Worm (Caenorhabditis elegans) whole organism, mixed stage, embryonic: ENCODE results near the gene F44E5.15.
A peak's percentile ranks its signal among the peaks of the same experiment; 100 is the strongest.

Source experiments
- M03D4.4 ChIP-seq: sonication (generic microtip); optimal IDR thresholded peaks from 2 replicates; lab custom pipeline; 2017; ENCODE audit warnings: mild to moderate bottlenecking, missing genetic modification characterization, missing compliant biosample characterization
- bed-3 ChIP-seq: fragments of 200-800 bp; sonication (Bioruptor generic); optimal IDR thresholded peaks from 3 replicates; lab custom pipeline; 2018; ENCODE audit warnings: mild to moderate bottlenecking, missing genetic modification characterization, moderate library complexity, missing compliant biosample characterization
- blmp-1 ChIP-seq: fragments of 150-350 bp; optimal IDR thresholded peaks from 2 replicates; lab custom pipeline; 2014; ENCODE audit warnings: missing biosample characterization, missing genetic modification characterization
- ceh-39 ChIP-seq: fragments of 150-350 bp; optimal IDR thresholded peaks from 2 replicates; lab custom pipeline; 2014; ENCODE audit warnings: missing biosample characterization, missing genetic modification characterization
- ceh-43 ChIP-seq: fragments of 200-800 bp; sonication (Bioruptor generic); optimal IDR thresholded peaks from 2 replicates; lab custom pipeline; 2018; ENCODE audit warnings: mild to moderate bottlenecking, missing genetic modification characterization, moderate library complexity, missing compliant biosample characterization
- ceh-83 ChIP-seq: fragments of 200-800 bp; sonication (Bioruptor generic); optimal IDR thresholded peaks from 2 replicates; lab custom pipeline; 2018; ENCODE audit warnings: mild to moderate bottlenecking, missing genetic modification characterization, missing compliant biosample characterization
- cnd-1 ChIP-seq: fragments of 200-800 bp; sonication (Bioruptor generic); optimal IDR thresholded peaks from 2 replicates; lab custom pipeline; 2018; ENCODE audit warnings: mild to moderate bottlenecking, missing genetic modification characterization, missing compliant biosample characterization
- drap-1 ChIP-seq: fragments of 200-800 bp; sonication (Bioruptor generic); optimal IDR thresholded peaks from 3 replicates; lab custom pipeline; 2018; ENCODE audit warnings: mild to moderate bottlenecking, missing genetic modification characterization, missing compliant biosample characterization
- elt-1 ChIP-seq: sonication (generic microtip); optimal IDR thresholded peaks from 2 replicates; lab custom pipeline; 2017; ENCODE audit warnings: missing genetic modification characterization, mild to moderate bottlenecking, missing compliant biosample characterization, antibody characterized with exemption, moderate library complexity, borderline replicate concordance; ENCODE audit not compliant: insufficient read depth
- flh-1 ChIP-seq: fragments of 200-800 bp; sonication (Bioruptor generic); optimal IDR thresholded peaks from 2 replicates; lab custom pipeline; 2018; ENCODE audit warnings: mild to moderate bottlenecking, missing genetic modification characterization, moderate library complexity, missing compliant biosample characterization
- ham-2 ChIP-seq: fragments of 200-800 bp; sonication (Bioruptor generic); optimal IDR thresholded peaks from 2 replicates; lab custom pipeline; 2018; ENCODE audit warnings: mild to moderate bottlenecking, missing genetic modification characterization, missing compliant biosample characterization
- hlh-1 ChIP-seq: fragments of 150-350 bp; optimal IDR thresholded peaks from 2 replicates; lab custom pipeline; 2014; ENCODE audit warnings: missing biosample characterization, missing genetic modification reagents, missing genetic modification characterization
- lin-13 ChIP-seq: fragments of 150-350 bp; optimal IDR thresholded peaks from 2 replicates; lab custom pipeline; 2014; ENCODE audit warnings: missing biosample characterization, missing genetic modification characterization
- lin-32 ChIP-seq: fragments of 200-800 bp; sonication (Bioruptor generic); optimal IDR thresholded peaks from 2 replicates; lab custom pipeline; 2018; ENCODE audit warnings: mild to moderate bottlenecking, missing genetic modification characterization, missing compliant biosample characterization
- lsy-2 ChIP-seq: fragments of 150-350 bp; optimal IDR thresholded peaks from 2 replicates; lab custom pipeline; 2014; ENCODE audit warnings: missing biosample characterization, missing genetic modification characterization
- mab-5 ChIP-seq: fragments of 150-350 bp; optimal IDR thresholded peaks from 2 replicates; lab custom pipeline; 2014; ENCODE audit warnings: missing biosample characterization, missing genetic modification characterization
- mep-1 ChIP-seq: fragments of 150-350 bp; optimal IDR thresholded peaks from 2 replicates; lab custom pipeline; 2017; ENCODE audit warnings: missing biosample characterization, missing genetic modification reagents, missing genetic modification characterization, inconsistent platforms
- mls-2 ChIP-seq: sonication (generic microtip); optimal IDR thresholded peaks from 2 replicates; lab custom pipeline; 2016; ENCODE audit warnings: mild to moderate bottlenecking, missing genetic modification characterization, moderate library complexity, missing compliant biosample characterization
- nhr-12 ChIP-seq: fragments of 150-350 bp; optimal IDR thresholded peaks from 2 replicates; lab custom pipeline; 2014; ENCODE audit warnings: missing biosample characterization, missing genetic modification characterization
- nhr-2 ChIP-seq: fragments of 150-350 bp; optimal IDR thresholded peaks from 2 replicates; lab custom pipeline; 2014; ENCODE audit warnings: missing biosample characterization, missing genetic modification characterization
- nhr-237 ChIP-seq: fragments of 150-350 bp; optimal IDR thresholded peaks from 2 replicates; lab custom pipeline; 2014; ENCODE audit warnings: missing biosample characterization, missing genetic modification characterization
- nhr-28 ChIP-seq: fragments of 150-350 bp; optimal IDR thresholded peaks from 2 replicates; lab custom pipeline; 2014; ENCODE audit warnings: missing biosample characterization, missing genetic modification characterization
- nhr-76 ChIP-seq: sonication (generic microtip); optimal IDR thresholded peaks from 2 replicates; lab custom pipeline; 2017; ENCODE audit warnings: missing biosample characterization, missing genetic modification characterization
- pha-4 ChIP-seq: fragments of 150-350 bp; optimal IDR thresholded peaks from 2 replicates; lab custom pipeline; 2018; ENCODE audit warnings: missing biosample characterization, missing genetic modification reagents, missing genetic modification characterization
- sem-2 ChIP-seq: fragments of 200-800 bp; sonication (Bioruptor generic); optimal IDR thresholded peaks from 2 replicates; lab custom pipeline; 2018; ENCODE audit warnings: mild to moderate bottlenecking, missing genetic modification characterization, missing compliant biosample characterization
- snpc-4 ChIP-seq: fragments of 150-350 bp; optimal IDR thresholded peaks from 2 replicates; lab custom pipeline; 2014; ENCODE audit warnings: missing biosample characterization, missing genetic modification characterization
- sptf-1 ChIP-seq: sonication (generic microtip); optimal IDR thresholded peaks from 2 replicates; lab custom pipeline; 2017; ENCODE audit warnings: mild to moderate bottlenecking, missing genetic modification characterization, moderate library complexity, missing compliant biosample characterization
- tbx-8 ChIP-seq: fragments of 200-800 bp; sonication (Bioruptor generic); optimal IDR thresholded peaks from 2 replicates; lab custom pipeline; 2018; ENCODE audit warnings: mild to moderate bottlenecking, missing genetic modification characterization, moderate library complexity, missing compliant biosample characterization
- unc-120 ChIP-seq: sonication (generic microtip); optimal IDR thresholded peaks from 2 replicates; lab custom pipeline; 2017; ENCODE audit warnings: missing genetic modification characterization, missing compliant biosample characterization; ENCODE audit not compliant: poor library complexity, severe bottlenecking
- unc-39 ChIP-seq: fragments of 150-350 bp; optimal IDR thresholded peaks from 2 replicates; lab custom pipeline; 2014; ENCODE audit warnings: missing biosample characterization, missing genetic modification characterization
- unc-62 ChIP-seq: fragments of 150-350 bp; optimal IDR thresholded peaks from 2 replicates; lab custom pipeline; 2014; ENCODE audit warnings: missing biosample characterization, missing genetic modification reagents, missing genetic modification characterization
- zip-8 ChIP-seq: fragments of 150-350 bp; optimal IDR thresholded peaks from 2 replicates; lab custom pipeline; 2014; ENCODE audit warnings: missing biosample characterization, missing genetic modification characterization
- ztf-11 ChIP-seq: fragments of 150-350 bp; optimal IDR thresholded peaks from 2 replicates; lab custom pipeline; 2014; ENCODE audit warnings: missing biosample characterization, missing genetic modification characterization

The F44E5.15 gene

DNA sequence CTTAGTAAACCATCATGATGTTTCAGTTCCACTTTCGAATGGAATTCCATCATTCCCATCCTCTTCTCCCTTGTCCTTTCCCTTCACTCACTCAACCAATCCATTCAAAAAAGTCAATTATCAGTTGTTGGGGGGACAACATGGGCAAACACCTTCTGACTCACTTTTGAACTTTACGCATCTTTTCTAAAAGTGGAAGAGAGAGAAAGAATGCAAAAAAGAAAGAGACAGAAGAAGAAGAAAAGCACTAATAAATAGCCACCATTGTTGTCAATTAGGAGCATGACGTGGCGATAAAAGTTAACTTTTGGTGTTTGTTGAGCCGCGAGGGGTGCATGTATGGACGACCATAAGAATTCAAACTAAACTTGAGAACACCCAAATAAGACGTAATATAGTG, 15.6 kb downstream of the F44E5.15 start:
- no peak for TF ChIP-seq ceh-83 (GFP tag; lab: Kevin White, UChicago)
- TF ChIP-seq nhr-76 (tag; lab: Kevin White, UChicago) = no peak
- no peak for TF ChIP-seq unc-62
- no peak for TF ChIP-seq drap-1
- no peak for TF ChIP-seq M03D4.4
- TF ChIP-seq mep-1 (tag; lab: Kevin White, UChicago) = no peak
- TF ChIP-seq snpc-4 (tag; lab: Kevin White, UChicago) = no peak
- no peak for TF ChIP-seq nhr-237 (tag; lab: Kevin White, UChicago)
- no peak for TF ChIP-seq unc-39 (tag; lab: Kevin White, UChicago)
- no peak for TF ChIP-seq hlh-1 (tag; lab: Kevin White, UChicago)
- TF ChIP-seq, all 35 proteins: peak for 0

DNA sequence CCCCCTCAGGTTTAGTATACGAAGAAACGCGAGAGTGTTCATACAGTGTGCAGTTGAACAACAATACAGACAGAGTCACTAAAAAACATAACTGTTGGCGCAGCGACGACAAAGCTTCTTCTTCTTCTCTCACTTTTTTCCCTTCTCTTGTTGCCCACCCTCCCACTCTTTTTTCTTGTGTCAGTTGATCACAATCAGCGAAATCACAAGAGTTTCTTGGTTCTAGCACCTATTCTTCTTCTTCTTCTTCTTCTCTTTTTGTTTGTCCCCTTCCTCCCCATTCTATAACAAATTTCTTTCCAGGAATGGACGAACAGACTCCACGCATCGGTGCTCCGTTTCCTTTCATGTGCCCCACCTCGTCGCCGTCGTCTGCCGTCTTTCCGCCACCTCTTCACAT, 18.0 kb downstream of the F44E5.15 start, which contains the start of gene F43G6.4:
F43G6.4 (plus strand) TSS at position 301 of the 400 bp plus-strand sequence.
- TF ChIP-seq hlh-1 (tag; lab: Kevin White, UChicago) = no peak

DNA sequence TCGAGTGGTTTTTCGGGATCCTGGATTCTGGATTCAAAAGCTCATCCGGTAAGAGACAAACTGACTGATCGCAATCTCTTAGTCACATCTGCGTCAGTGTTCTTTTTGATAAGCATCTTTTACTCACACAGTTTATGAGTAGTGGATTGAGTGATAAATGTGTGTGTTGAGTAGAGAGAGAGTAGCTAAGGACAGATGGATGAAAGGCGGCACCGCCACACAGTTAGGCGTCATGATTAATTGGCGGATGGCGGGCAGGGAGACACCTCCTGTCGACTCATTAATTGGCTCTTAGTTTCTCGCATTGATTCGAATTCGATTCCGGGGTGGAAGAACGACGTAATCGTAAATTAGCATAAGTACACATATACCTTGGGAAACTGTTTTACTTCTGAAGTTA, 21.9 kb downstream of the F44E5.15 start:
- TF ChIP-seq ztf-11 = no peak
- peak; percentile 1 for TF ChIP-seq nhr-2 (tag; lab: Kevin White, UChicago)
- no peak for TF ChIP-seq mep-1 (tag; lab: Kevin White, UChicago)
- TF ChIP-seq drap-1 = no peak
- TF ChIP-seq nhr-28 (tag; lab: Kevin White, UChicago) = no peak
- no peak for TF ChIP-seq zip-8
- no peak for TF ChIP-seq M03D4.4
- no peak for TF ChIP-seq tbx-8 (GFP tag; lab: Kevin White, UChicago)
- TF ChIP-seq ceh-43 (GFP tag; lab: Kevin White, UChicago) = no peak
- TF ChIP-seq cnd-1 = peak; percentile 56
- no peak for TF ChIP-seq nhr-237 (tag; lab: Kevin White, UChicago)
- TF ChIP-seq hlh-1 (tag; lab: Kevin White, UChicago) = peak; percentile 37
- TF ChIP-seq snpc-4 (tag; lab: Kevin White, UChicago) = no peak
- no peak for TF ChIP-seq lin-32 (GFP tag; lab: Kevin White, UChicago)
- TF ChIP-seq blmp-1 (tag; lab: Kevin White, UChicago) = no peak
- no peak for TF ChIP-seq lin-13
- TF ChIP-seq ham-2 (GFP tag; lab: Kevin White, UChicago) = no peak
- TF ChIP-seq unc-39 (tag; lab: Kevin White, UChicago) = no peak
- TF ChIP-seq pha-4 (tag; lab: Kevin White, UChicago) = no peak
- no peak for TF ChIP-seq ceh-39
- TF ChIP-seq flh-1 (GFP tag; lab: Kevin White, UChicago) = no peak
- no peak for TF ChIP-seq mab-5
- TF ChIP-seq nhr-12 (tag; lab: Kevin White, UChicago) = no peak
- peak; percentile 26 for TF ChIP-seq unc-62
- no peak for TF ChIP-seq sem-2 (GFP tag; lab: Kevin White, UChicago)
- no peak for TF ChIP-seq ceh-83 (GFP tag; lab: Kevin White, UChicago)
- no peak for TF ChIP-seq elt-1 (tag; lab: Kevin White, UChicago)

DNA sequence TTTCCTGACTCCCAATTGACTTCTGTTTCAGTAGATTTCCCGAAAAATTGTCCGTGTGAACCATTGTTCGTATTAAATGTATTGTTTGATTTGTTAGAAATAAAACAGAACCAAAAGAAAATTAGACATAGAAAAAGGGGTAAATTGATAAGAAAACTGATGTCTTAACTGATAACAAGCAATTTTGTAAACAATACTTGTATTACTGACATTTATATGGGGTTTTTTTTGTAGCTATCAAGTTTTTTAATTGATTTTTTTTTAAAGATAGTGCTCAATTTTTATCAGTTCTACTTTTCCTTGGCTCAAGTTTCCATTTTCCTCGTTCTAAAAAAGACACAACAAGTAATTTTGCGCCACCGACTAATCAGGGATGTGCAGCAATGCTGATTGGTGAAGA, 24.7 kb downstream of the F44E5.15 start:
- TF ChIP-seq mab-5 (no peak), ceh-39 (no peak), sptf-1 (tag; lab: Kevin White, UChicago) (no peak), unc-120 (no peak), sem-2 (GFP tag; lab: Kevin White, UChicago) (no peak), mls-2 (tag; lab: Kevin White, UChicago) (no peak), mep-1 (tag; lab: Kevin White, UChicago) (no peak), drap-1 (no peak), nhr-12 (tag; lab: Kevin White, UChicago) (no peak), ham-2 (GFP tag; lab: Kevin White, UChicago) (no peak), nhr-2 (tag; lab: Kevin White, UChicago) (no peak), pha-4 (tag; lab: Kevin White, UChicago) (no peak), flh-1 (GFP tag; lab: Kevin White, UChicago) (no peak), bed-3 (no peak), lin-32 (GFP tag; lab: Kevin White, UChicago) (no peak)

ce11 chrII:11798737-11799136, 26.3 kb downstream of the F44E5.15 start, which contains the start of gene hda-5:
hda-5 (plus strand) TSS chrII:11799037.
- no peak for TF ChIP-seq ceh-83 (GFP tag; lab: Kevin White, UChicago)
- no peak for TF ChIP-seq blmp-1 (tag; lab: Kevin White, UChicago)
- TF ChIP-seq hlh-1 (tag; lab: Kevin White, UChicago) = no peak
- TF ChIP-seq zip-8 = no peak
- TF ChIP-seq unc-39 (tag; lab: Kevin White, UChicago) = no peak
- TF ChIP-seq sem-2 (GFP tag; lab: Kevin White, UChicago) = no peak
- TF ChIP-seq cnd-1 = no peak
- TF ChIP-seq nhr-2 (tag; lab: Kevin White, UChicago) = no peak
- TF ChIP-seq lsy-2 = no peak
- no peak for TF ChIP-seq tbx-8 (GFP tag; lab: Kevin White, UChicago)
- TF ChIP-seq lin-32 (GFP tag; lab: Kevin White, UChicago) = no peak
